Fruit fly (Drosophila melanogaster): ENCODE results near the gene Wnt4.

DNA sequence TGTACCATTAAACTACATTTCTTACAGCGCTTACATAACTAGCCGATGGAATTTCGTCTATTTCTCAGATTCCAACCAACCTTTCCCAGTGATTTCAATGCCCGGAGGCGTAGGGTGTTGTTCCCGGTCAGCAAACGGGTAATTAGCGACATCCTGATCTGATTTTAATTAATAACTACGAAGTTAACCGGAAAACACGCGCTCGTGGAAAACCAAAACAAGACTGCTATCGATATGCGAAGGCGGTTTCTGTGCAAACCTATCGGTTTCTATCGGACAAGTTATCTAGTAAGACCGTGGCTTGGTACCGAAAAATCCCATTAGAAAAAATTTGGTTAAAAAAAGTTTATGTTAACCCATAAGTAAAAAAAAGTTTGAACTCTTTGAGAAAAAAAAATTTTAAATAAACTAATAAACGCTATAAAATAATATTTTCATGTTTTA, 54.1 kb downstream of the Wnt4 start, which contains the start of gene mEFG1:
- TF ChIP-seq pan (optimal IDR thresholded peaks at IDR 0.05) (no peak), CG8478 (optimal IDR thresholded peaks at IDR 0.05) (no peak), psq (optimal IDR thresholded peaks at IDR 0.05) (no peak), EcR (GFP tag; optimal IDR thresholded peaks at IDR 0.05) (no peak), usp (GFP tag; optimal IDR thresholded peaks at IDR 0.05) (no peak)
